Fruit fly (Drosophila melanogaster) whole organism, prepupa: ENCODE results near the gene org-1.

ENCODE experiments used
- CG11294 ChIP-seq: fragments of 200-800 bp; sonication (Bioruptor generic); IDR thresholded peaks from 2 replicates; pipeline ENCODE4 v1.3.6; 2022; ENCODE audit warnings: missing biosample characterization, missing genetic modification characterization
- CG11762 ChIP-seq: fragments of 200-800 bp; sonication (Bioruptor generic); optimal IDR thresholded peaks from 3 replicates; lab custom pipeline; 2016; ENCODE audit warnings: missing biosample characterization, missing genetic modification characterization; ENCODE audit not compliant: insufficient read depth
- CG11902 ChIP-seq: fragments of 200-800 bp; sonication (Bioruptor generic); optimal IDR thresholded peaks from 3 replicates; lab custom pipeline; 2016; ENCODE audit warnings: missing biosample characterization, missing genetic modification characterization
- CG1621 ChIP-seq: fragments of 200-800 bp; sonication (Bioruptor generic); optimal IDR thresholded peaks from 3 replicates; lab custom pipeline; 2018; ENCODE audit warnings: missing biosample characterization, mild to moderate bottlenecking, missing genetic modification characterization
- CG16779 ChIP-seq: fragments of 200-800 bp; sonication (Bioruptor generic); optimal IDR thresholded peaks from 3 replicates; lab custom pipeline; 2017; ENCODE audit warnings: missing biosample characterization, mild to moderate bottlenecking, missing genetic modification characterization
- CG31627 ChIP-seq: fragments of 200-800 bp; sonication (Bioruptor generic); optimal IDR thresholded peaks from 3 replicates; lab custom pipeline; 2016; ENCODE audit warnings: missing biosample characterization, missing genetic modification characterization
- CG3919 ChIP-seq: fragments of 200-800 bp; sonication (Bioruptor generic); optimal IDR thresholded peaks from 3 replicates; lab custom pipeline; 2016; ENCODE audit warnings: missing biosample characterization, missing genetic modification characterization
- CG4318 ChIP-seq: fragments of 200-800 bp; sonication (Bioruptor generic); optimal IDR thresholded peaks from 3 replicates; lab custom pipeline; 2017; ENCODE audit warnings: missing biosample characterization, mild to moderate bottlenecking, missing genetic modification characterization
- CG6276 ChIP-seq: fragments of 200-800 bp; sonication (Bioruptor generic); optimal IDR thresholded peaks from 2 replicates; lab custom pipeline; 2017; ENCODE audit warnings: missing biosample characterization, mild to moderate bottlenecking, missing genetic modification characterization
- CG6854 ChIP-seq: fragments of 200-800 bp; sonication (Bioruptor generic); optimal IDR thresholded peaks from 2 replicates; lab custom pipeline; 2017; ENCODE audit warnings: missing biosample characterization, mild to moderate bottlenecking, missing genetic modification characterization
- CG7368 ChIP-seq: fragments of 200-800 bp; sonication (Bioruptor generic); optimal IDR thresholded peaks from 3 replicates; lab custom pipeline; 2016; ENCODE audit warnings: missing biosample characterization, missing genetic modification characterization
- CG8119 ChIP-seq: fragments of 200-800 bp; sonication (Bioruptor generic); IDR thresholded peaks from 3 replicates; pipeline ENCODE4 v1.3.6; 2022; ENCODE audit warnings: missing biosample characterization, missing genetic modification characterization
- CG9139 ChIP-seq: fragments of 200-800 bp; sonication (Bioruptor generic); optimal IDR thresholded peaks from 3 replicates; lab custom pipeline; 2017; ENCODE audit warnings: missing biosample characterization, mild to moderate bottlenecking, missing genetic modification characterization
- Eip75B ChIP-seq: fragments of 200-800 bp; sonication (Bioruptor generic); optimal IDR thresholded peaks from 3 replicates; lab custom pipeline; 2016; ENCODE audit warnings: missing biosample characterization, missing genetic modification characterization
- Eip78C ChIP-seq: fragments of 200-800 bp; sonication (Bioruptor generic); peaks from one replicate; lab custom pipeline; 2016; ENCODE audit warnings: missing biosample characterization, missing genetic modification characterization
- Ets21C ChIP-seq: fragments of 200-800 bp; sonication (Bioruptor generic); optimal IDR thresholded peaks from 3 replicates; lab custom pipeline; 2016; ENCODE audit warnings: missing biosample characterization, missing genetic modification characterization
- Hr4 ChIP-seq: fragments of 200-800 bp; sonication (Bioruptor generic); optimal IDR thresholded peaks from 3 replicates; lab custom pipeline; 2016; ENCODE audit warnings: missing biosample characterization, missing genetic modification characterization
- Lpt ChIP-seq: fragments of 200-800 bp; sonication (Bioruptor generic); optimal IDR thresholded peaks from 3 replicates; lab custom pipeline; 2016; ENCODE audit warnings: missing biosample characterization, missing genetic modification characterization
- Sox14 ChIP-seq: fragments of 200-800 bp; sonication (Bioruptor generic); optimal IDR thresholded peaks from 3 replicates; lab custom pipeline; 2016; ENCODE audit warnings: missing biosample characterization, missing genetic modification characterization
- achi ChIP-seq: fragments of 200-800 bp; sonication (Bioruptor generic); optimal IDR thresholded peaks from 3 replicates; lab custom pipeline; 2016; ENCODE audit warnings: missing biosample characterization, missing genetic modification characterization
- cyc ChIP-seq: fragments of 200-800 bp; sonication (Bioruptor generic); optimal IDR thresholded peaks from 3 replicates; lab custom pipeline; 2016; ENCODE audit warnings: missing biosample characterization, missing genetic modification characterization
- dac ChIP-seq: fragments of 200-800 bp; sonication (Bioruptor generic); optimal IDR thresholded peaks from 2 replicates; lab custom pipeline; 2017; ENCODE audit warnings: missing biosample characterization, mild to moderate bottlenecking, missing genetic modification characterization
- eg ChIP-seq: fragments of 200-800 bp; sonication (Bioruptor generic); IDR thresholded peaks from 3 replicates; pipeline ENCODE4 v1.3.6; 2022; ENCODE audit warnings: missing biosample characterization, missing genetic modification characterization
- esn ChIP-seq: fragments of 200-800 bp; sonication (Bioruptor generic); optimal IDR thresholded peaks from 2 replicates; lab custom pipeline; 2016; ENCODE audit warnings: missing biosample characterization, mild to moderate bottlenecking, missing genetic modification characterization, moderate library complexity
- fd59A ChIP-seq: fragments of 200-800 bp; sonication (Bioruptor generic); optimal IDR thresholded peaks from 2 replicates; lab custom pipeline; 2017; ENCODE audit warnings: missing biosample characterization, mild to moderate bottlenecking, missing genetic modification characterization, missing genetic modification reagents
- fd85E ChIP-seq: fragments of 200-800 bp; sonication (Bioruptor generic); optimal IDR thresholded peaks from 3 replicates; lab custom pipeline; 2016; ENCODE audit warnings: missing biosample characterization, missing genetic modification characterization
- fkh ChIP-seq: fragments of 200-800 bp; sonication (Bioruptor generic); optimal IDR thresholded peaks from 3 replicates; lab custom pipeline; 2017; ENCODE audit warnings: missing biosample characterization, mild to moderate bottlenecking, missing genetic modification characterization, moderate library complexity
- lz ChIP-seq: fragments of 200-800 bp; sonication (Bioruptor generic); optimal IDR thresholded peaks from 3 replicates; lab custom pipeline; 2016; ENCODE audit warnings: missing biosample characterization, missing genetic modification characterization
- net ChIP-seq: fragments of 200-800 bp; sonication (Bioruptor generic); optimal IDR thresholded peaks from 3 replicates; lab custom pipeline; 2016; ENCODE audit warnings: missing biosample characterization, missing genetic modification characterization
- pdm3 ChIP-seq: fragments of 200-800 bp; sonication (Bioruptor generic); optimal IDR thresholded peaks from 3 replicates; lab custom pipeline; 2016; ENCODE audit warnings: missing biosample characterization, missing genetic modification characterization
- salr ChIP-seq, 2 experiments: fragments of 200-800 bp; sonication (Bioruptor generic); optimal IDR thresholded peaks; 3 replicates each; lab custom pipeline; 2016 to 2018; ENCODE audit warnings: missing biosample characterization in 2 of 2, missing genetic modification characterization in 2 of 2, mild to moderate bottlenecking in 1 of 2
- svp ChIP-seq: fragments of 200-800 bp; sonication (Bioruptor generic); peaks from one replicate; lab custom pipeline; 2016; ENCODE audit warnings: missing biosample characterization, missing genetic modification characterization
- topi ChIP-seq: fragments of 200-800 bp; sonication (Bioruptor generic); optimal IDR thresholded peaks from 3 replicates; lab custom pipeline; 2016; ENCODE audit warnings: missing biosample characterization, missing genetic modification characterization
- vri ChIP-seq: fragments of 200-800 bp; sonication (Bioruptor generic); optimal IDR thresholded peaks from 3 replicates; lab custom pipeline; 2016; ENCODE audit warnings: missing biosample characterization, mild to moderate bottlenecking, missing genetic modification characterization

Gene org-1

dm6 chrX:8464378-8465036 lies 9.6 kb upstream of the org-1 start, which contains the start of gene Sptr (continued):
- peak; percentile 84 for TF ChIP-seq CG4318 (GFP tag; lab: Kevin White, UChicago)
- peak; percentile 88 for TF ChIP-seq fd85E (GFP tag; lab: Kevin White, UChicago)
- peak; percentile 86 for TF ChIP-seq CG11902 (GFP tag; lab: Kevin White, UChicago)
- peak; percentile 90 for TF ChIP-seq Hr4 (GFP tag; lab: Kevin White, UChicago)
- peak; percentile 92 for TF ChIP-seq Sox14 (GFP tag; lab: Kevin White, UChicago)
- TF ChIP-seq CG31627 (GFP tag; lab: Kevin White, UChicago), result peak; percentile 92
- peak; percentile 95 for TF ChIP-seq CG3919 (GFP tag; lab: Kevin White, UChicago)
- TF ChIP-seq Eip78C, result peak; percentile 99
- TF ChIP-seq topi (GFP tag; lab: Kevin White, UChicago), result peak; percentile 96
- TF ChIP-seq Ets21C (GFP tag; lab: Kevin White, UChicago), result peak; percentile 90
- no peak for TF ChIP-seq fkh
- TF ChIP-seq salr (GFP tag; optimal IDR thresholded peaks at IDR 0.05; lab: Kevin White, UChicago), result peak; percentile 76 to 85
- TF ChIP-seq fd59A, result peak; percentile 89

DNA sequence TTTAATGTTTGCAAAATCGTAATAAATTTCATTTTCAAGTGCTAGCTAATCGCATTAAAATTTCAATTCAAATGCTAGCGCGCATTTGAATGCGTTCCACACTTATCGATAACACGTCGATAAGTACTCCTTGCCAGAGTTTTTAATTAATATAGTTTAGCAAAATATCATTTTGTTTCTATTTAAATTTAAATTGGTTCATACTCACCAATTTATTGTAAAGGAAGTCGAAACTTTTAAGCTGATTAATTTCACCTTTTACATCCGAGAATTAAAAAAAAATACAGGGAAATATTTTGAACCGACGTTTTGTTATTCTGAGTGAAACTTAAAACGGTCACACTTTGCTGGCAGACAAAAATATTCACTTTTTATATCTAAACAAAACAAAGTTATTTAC lies 6.3 kb upstream of the org-1 start, which contains the start of gene Es2:
Es2 (plus strand) TSS at position 333 of the 400 bp plus-strand sequence.
- no peak for TF ChIP-seq cyc (GFP tag; lab: Kevin White, UChicago)
- TF ChIP-seq CG8119 (GFP tag; lab: Robert Waterston, UW), result no peak
- TF ChIP-seq pdm3 (GFP tag; lab: Kevin White, UChicago), result no peak
- no peak for TF ChIP-seq CG11294
- TF ChIP-seq Lpt (GFP tag; lab: Kevin White, UChicago), result no peak
- no peak for TF ChIP-seq topi (GFP tag; lab: Kevin White, UChicago)
- TF ChIP-seq dac (GFP tag; lab: Kevin White, UChicago), result no peak

DNA sequence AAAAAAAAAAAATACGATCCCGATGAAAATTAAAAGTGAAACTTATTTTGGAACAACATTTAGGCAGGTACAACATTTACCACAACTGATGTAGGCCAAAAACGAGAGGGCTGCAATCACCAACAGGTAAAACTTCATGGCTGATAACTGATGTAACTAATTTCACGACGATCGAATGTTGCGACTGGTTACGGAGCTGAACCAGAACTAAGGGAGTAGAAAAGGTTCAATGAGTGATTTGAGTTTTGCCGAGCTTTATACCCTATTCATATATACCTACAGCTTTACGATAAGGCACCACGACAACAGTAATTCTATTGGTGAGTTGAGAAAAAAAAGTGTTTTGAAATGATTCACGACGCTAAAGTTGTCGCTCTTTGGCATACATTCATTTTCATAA lies 5.8 kb upstream of the org-1 start, which contains the start of gene CG15347:
CG15347 (minus strand) TSS at position 213 of the 400 bp plus-strand sequence.
- TF ChIP-seq achi (no peak), Eip78C (peak; percentile 21), Ets21C (GFP tag; lab: Kevin White, UChicago) (no peak), vri (GFP tag; lab: Kevin White, UChicago) (peak; percentile 78), CG6276 (GFP tag; lab: Kevin White, UChicago) (no peak), CG16779 (tag; lab: Kevin White, UChicago) (no peak)

dm6 chrX:8460232-8460631 lies 5.4 kb upstream of the org-1 start:
- TF ChIP-seq fd59A (no peak), CG11294 (no peak), Sox14 (GFP tag; lab: Kevin White, UChicago) (no peak), CG31627 (GFP tag; lab: Kevin White, UChicago) (peak; percentile 2), Hr4 (GFP tag; lab: Kevin White, UChicago) (no peak), svp (GFP tag; lab: Kevin White, UChicago) (peak; percentile 64), eg (no peak), lz (GFP tag; lab: Kevin White, UChicago) (no peak), CG1621 (no peak), CG6854 (GFP tag; lab: Kevin White, UChicago) (no peak), net (no peak), fd85E (GFP tag; lab: Kevin White, UChicago) (no peak), esn (GFP tag; lab: Kevin White, UChicago) (peak; percentile 19), CG4318 (GFP tag; lab: Kevin White, UChicago) (no peak), fkh (no peak), CG11762 (GFP tag; lab: Kevin White, UChicago) (no peak), CG16779 (tag; lab: Kevin White, UChicago) (no peak), Eip78C (no peak), CG3919 (GFP tag; lab: Kevin White, UChicago) (no peak), vri (GFP tag; lab: Kevin White, UChicago) (no peak), Eip75B (GFP tag; lab: Kevin White, UChicago) (no peak), CG9139 (GFP tag; lab: Kevin White, UChicago) (no peak), Lpt (GFP tag; lab: Kevin White, UChicago) (no peak), CG7368 (GFP tag; lab: Kevin White, UChicago) (no peak), Ets21C (GFP tag; lab: Kevin White, UChicago) (no peak)
